Fruit fly (Drosophila melanogaster) whole organism, embryonic: ENCODE results near the gene CG16903.

Experiments
- Antp ChIP-seq: fragments of 200-800 bp; sonication (Bioruptor generic); optimal IDR thresholded peaks from 3 replicates; lab custom pipeline; 2016; ENCODE audit warnings: missing biosample characterization, missing genetic modification characterization
- Bgb ChIP-seq: fragments of 200-800 bp; sonication (Bioruptor generic); IDR thresholded peaks from 2 replicates; pipeline ENCODE4 v1.3.6; 2022; ENCODE audit warnings: missing biosample characterization, missing genetic modification characterization; ENCODE audit not compliant: partially characterized antibody
- Bteb2 ChIP-seq: fragments of 200-800 bp; sonication (Bioruptor generic); optimal IDR thresholded peaks from 2 replicates; lab custom pipeline; 2016; ENCODE audit warnings: missing biosample characterization, missing genetic modification characterization
- CG11398 ChIP-seq: fragments of 200-800 bp; sonication (Bioruptor generic); optimal IDR thresholded peaks from 2 replicates; lab custom pipeline; 2016; ENCODE audit warnings: missing biosample characterization, missing genetic modification characterization
- CG12236 ChIP-seq: fragments of 200-800 bp; sonication (Bioruptor generic); optimal IDR thresholded peaks from 2 replicates; lab custom pipeline; 2016; ENCODE audit warnings: missing biosample characterization, missing genetic modification characterization
- CG13424 ChIP-seq: fragments of 200-800 bp; sonication (Bioruptor generic); optimal IDR thresholded peaks from 2 replicates; lab custom pipeline; 2019; ENCODE audit warnings: missing biosample characterization, mild to moderate bottlenecking, missing genetic modification characterization, moderate library complexity
- CG14014 ChIP-seq: fragments of 200-800 bp; sonication (Bioruptor generic); IDR thresholded peaks from 2 replicates; pipeline ENCODE4 v1.3.6; 2022; ENCODE audit warnings: missing biosample characterization, missing genetic modification characterization
- CG14050 ChIP-seq: fragments of 200-800 bp; sonication (Bioruptor generic); IDR thresholded peaks from 3 replicates; pipeline ENCODE4 v1.3.6; 2022; ENCODE audit warnings: missing biosample characterization, missing genetic modification characterization
- CG14441 ChIP-seq: fragments of 200-800 bp; sonication (Bioruptor generic); IDR thresholded peaks from 2 replicates; pipeline ENCODE4 v1.3.6; 2022; ENCODE audit warnings: missing biosample characterization, missing genetic modification characterization
- CG15696 ChIP-seq: fragments of 200-800 bp; sonication (Bioruptor generic); optimal IDR thresholded peaks from 2 replicates; lab custom pipeline; 2019; ENCODE audit warnings: missing biosample characterization, mild to moderate bottlenecking, missing genetic modification characterization, moderate library complexity
- CG16779 ChIP-seq: fragments of 200-800 bp; sonication (Bioruptor generic); IDR thresholded peaks from 2 replicates; pipeline ENCODE4 v1.3.6; 2022; ENCODE audit warnings: missing biosample characterization, missing genetic modification characterization
- CG17829 ChIP-seq: fragments of 200-800 bp; optimal IDR thresholded peaks from 2 replicates; lab custom pipeline; 2019; ENCODE audit warnings: missing biosample characterization, mild to moderate bottlenecking, missing genetic modification characterization, moderate library complexity
- CG31365 ChIP-seq: fragments of 200-800 bp; sonication (Bioruptor generic); optimal IDR thresholded peaks from 2 replicates; lab custom pipeline; 2018; ENCODE audit warnings: missing biosample characterization, mild to moderate bottlenecking, missing genetic modification characterization
- CG3163 ChIP-seq: fragments of 200-800 bp; sonication (Bioruptor generic); optimal IDR thresholded peaks from 3 replicates; lab custom pipeline; 2016; ENCODE audit warnings: missing biosample characterization, missing genetic modification characterization
- CG32772 ChIP-seq: fragments of 200-800 bp; sonication (Bioruptor generic); IDR thresholded peaks from 2 replicates; pipeline ENCODE4 v1.3.6; 2022; ENCODE audit warnings: missing biosample characterization, missing genetic modification characterization
- CG4404 ChIP-seq: fragments of 200-800 bp; sonication (Bioruptor generic); IDR thresholded peaks from 2 replicates; pipeline ENCODE4 v1.3.6; 2022; ENCODE audit warnings: missing biosample characterization, missing genetic modification characterization
- CG4707 ChIP-seq: fragments of 200-800 bp; sonication (Bioruptor generic); optimal IDR thresholded peaks from 2 replicates; lab custom pipeline; 2018; ENCODE audit warnings: missing biosample characterization, mild to moderate bottlenecking, missing genetic modification characterization, moderate library complexity
- CG4730 ChIP-seq: fragments of 200-800 bp; sonication (Bioruptor generic); IDR thresholded peaks from 2 replicates; pipeline ENCODE4 v1.3.6; 2022; ENCODE audit warnings: missing biosample characterization, missing genetic modification characterization
- CG5953 ChIP-seq: fragments of 200-800 bp; sonication (Bioruptor generic); IDR thresholded peaks from 2 replicates; pipeline ENCODE4 v1.3.6; 2022; ENCODE audit warnings: missing biosample characterization, missing genetic modification characterization
- CG6272 ChIP-seq: fragments of 200-800 bp; sonication (Bioruptor generic); IDR thresholded peaks from 2 replicates; pipeline ENCODE4 v1.3.6; 2022; ENCODE audit warnings: missing biosample characterization, missing genetic modification characterization
- CG6813 ChIP-seq: fragments of 200-800 bp; sonication (Bioruptor generic); optimal IDR thresholded peaks from 2 replicates; lab custom pipeline; 2017; ENCODE audit warnings: missing biosample characterization, missing genetic modification characterization, mild to moderate bottlenecking, moderate library complexity, missing genetic modification reagents
- CG6854 ChIP-seq: fragments of 200-800 bp; sonication (Bioruptor generic); optimal IDR thresholded peaks from 3 replicates; lab custom pipeline; 2017; ENCODE audit warnings: missing biosample characterization, mild to moderate bottlenecking, missing genetic modification characterization
- CG7745 ChIP-seq: fragments of 200-800 bp; sonication (Bioruptor generic); optimal IDR thresholded peaks from 2 replicates; lab custom pipeline; 2018; ENCODE audit warnings: missing biosample characterization, mild to moderate bottlenecking, missing genetic modification characterization, moderate library complexity
- CG8359 ChIP-seq: fragments of 200-800 bp; sonication (Bioruptor generic); optimal IDR thresholded peaks from 2 replicates; lab custom pipeline; 2017; ENCODE audit warnings: missing biosample characterization, mild to moderate bottlenecking, missing genetic modification characterization, borderline replicate concordance
- CG9437 ChIP-seq: fragments of 200-800 bp; sonication (Bioruptor generic); optimal IDR thresholded peaks from 2 replicates; lab custom pipeline; 2018; ENCODE audit warnings: missing biosample characterization, mild to moderate bottlenecking, missing genetic modification characterization
- Hand ChIP-seq: fragments of 200-800 bp; sonication (Bioruptor generic); optimal IDR thresholded peaks from 2 replicates; lab custom pipeline; 2017; ENCODE audit warnings: mild to moderate bottlenecking, missing biosample characterization, missing genetic modification reagents, missing genetic modification characterization
- Hr51 ChIP-seq, 2 experiments: fragments of 200-800 bp; sonication (Bioruptor generic); optimal IDR thresholded peaks; 2 replicates in 1 of 2; 3 replicates in 1 of 2; lab custom pipeline; 2016 to 2018; ENCODE audit warnings: missing biosample characterization in 2 of 2, missing genetic modification characterization in 2 of 2, mild to moderate bottlenecking in 1 of 2, moderate library complexity in 1 of 2
- Jarid2 ChIP-seq: fragments of 200-800 bp; sonication (Bioruptor generic); optimal IDR thresholded peaks from 3 replicates; lab custom pipeline; 2017; ENCODE audit warnings: mild to moderate bottlenecking, missing biosample characterization, missing genetic modification reagents, missing genetic modification characterization
- Neu2 ChIP-seq: fragments of 200-800 bp; sonication (Bioruptor generic); optimal IDR thresholded peaks from 3 replicates; lab custom pipeline; 2016; ENCODE audit warnings: missing biosample characterization, missing genetic modification characterization, borderline replicate concordance
- Oaz ChIP-seq: fragments of 200-800 bp; sonication (Bioruptor generic); IDR thresholded peaks from 2 replicates; pipeline ENCODE4 v1.3.6; 2022; ENCODE audit warnings: missing biosample characterization, missing genetic modification characterization
- Opbp ChIP-seq: fragments of 200-800 bp; sonication (Bioruptor generic); IDR thresholded peaks from 3 replicates; pipeline ENCODE4 v1.3.6; 2022; ENCODE audit warnings: missing biosample characterization, missing genetic modification characterization; ENCODE audit not compliant: partially characterized antibody
- bowl ChIP-seq: fragments of 200-800 bp; sonication (Bioruptor generic); IDR thresholded peaks from 2 replicates; pipeline ENCODE4 v1.3.6; 2022; ENCODE audit warnings: missing biosample characterization, missing genetic modification characterization
- btn ChIP-seq: fragments of 200-800 bp; sonication (Bioruptor generic); optimal IDR thresholded peaks from 2 replicates; lab custom pipeline; 2016; ENCODE audit warnings: missing biosample characterization, missing genetic modification characterization
- croc ChIP-seq: fragments of 200-800 bp; sonication (Bioruptor generic); conservative IDR thresholded peaks from 3 replicates; pipeline ENCODE4 v1.3.6; 2022; ENCODE audit warnings: missing biosample characterization, missing genetic modification characterization
- en ChIP-seq: fragments of 200-800 bp; sonication (Bioruptor generic); optimal IDR thresholded peaks from 2 replicates; lab custom pipeline; 2016; ENCODE audit warnings: missing biosample characterization, missing genetic modification characterization
- esg ChIP-seq: fragments of 200-800 bp; sonication (Bioruptor generic); conservative IDR thresholded peaks from 2 replicates; pipeline ENCODE4 v1.3.6; 2022; ENCODE audit warnings: missing biosample characterization, missing genetic modification characterization
- fd3F ChIP-seq: fragments of 200-800 bp; sonication (Bioruptor generic); optimal IDR thresholded peaks from 2 replicates; lab custom pipeline; 2018; ENCODE audit warnings: missing biosample characterization, mild to moderate bottlenecking, missing genetic modification characterization, moderate library complexity
- hth ChIP-seq: fragments of >200 bp; optimal IDR thresholded peaks from 2 replicates; lab custom pipeline; 2017; ENCODE audit warnings: inconsistent platforms
- ind ChIP-seq: fragments of 200-800 bp; sonication (Bioruptor generic); optimal IDR thresholded peaks from 3 replicates; lab custom pipeline; 2016; ENCODE audit warnings: missing biosample characterization, missing genetic modification characterization
- knrl ChIP-seq: fragments of 200-800 bp; sonication (Bioruptor generic); IDR thresholded peaks from 3 replicates; pipeline ENCODE4 v1.3.6; 2022; ENCODE audit warnings: missing biosample characterization, missing genetic modification characterization; ENCODE audit not compliant: partially characterized antibody
- lov ChIP-seq, 2 experiments: fragments of 200-800 bp in 1 of 2; fragments of >200 bp in 1 of 2; sonication (Bioruptor generic) in 1 of 2; IDR thresholded peaks in 1 of 2; optimal IDR thresholded peaks in 1 of 2; 2 replicates in 1 of 2; 3 replicates in 1 of 2; pipeline versions ENCODE4 v1.3.6 to Lab custom; 2017 to 2022; ENCODE audit warnings: missing biosample characterization in 1 of 2, missing genetic modification characterization in 1 of 2
- mld ChIP-seq: fragments of 200-800 bp; sonication (Bioruptor generic); IDR thresholded peaks from 3 replicates; pipeline ENCODE4 v1.3.6; 2022; ENCODE audit warnings: missing biosample characterization, missing genetic modification characterization; ENCODE audit not compliant: partially characterized antibody
- pho ChIP-seq: fragments of 200-800 bp; sonication (Bioruptor generic); optimal IDR thresholded peaks from 2 replicates; lab custom pipeline; 2016; ENCODE audit warnings: missing biosample characterization, missing genetic modification characterization
- pzg ChIP-seq: fragments of 200-800 bp; sonication (Bioruptor generic); optimal IDR thresholded peaks from 3 replicates; lab custom pipeline; 2018; ENCODE audit warnings: missing biosample characterization, mild to moderate bottlenecking, missing genetic modification characterization, moderate library complexity
- sug ChIP-seq: fragments of 200-800 bp; optimal IDR thresholded peaks from 2 replicates; lab custom pipeline; 2019; ENCODE audit warnings: missing biosample characterization, mild to moderate bottlenecking, missing genetic modification characterization, moderate library complexity
- tin ChIP-seq: fragments of 200-800 bp; sonication (Bioruptor generic); optimal IDR thresholded peaks from 3 replicates; lab custom pipeline; 2016; ENCODE audit warnings: missing biosample characterization, missing genetic modification characterization
- toy ChIP-seq: fragments of 200-800 bp; sonication (Bioruptor generic); IDR thresholded peaks from 2 replicates; pipeline ENCODE4 v1.3.6; 2022; ENCODE audit warnings: missing biosample characterization, missing genetic modification characterization
- unpg ChIP-seq: fragments of 200-800 bp; sonication (Bioruptor generic); optimal IDR thresholded peaks from 3 replicates; lab custom pipeline; 2018; ENCODE audit warnings: missing biosample characterization, mild to moderate bottlenecking, missing genetic modification characterization, moderate library complexity

CG16903 gene

DNA sequence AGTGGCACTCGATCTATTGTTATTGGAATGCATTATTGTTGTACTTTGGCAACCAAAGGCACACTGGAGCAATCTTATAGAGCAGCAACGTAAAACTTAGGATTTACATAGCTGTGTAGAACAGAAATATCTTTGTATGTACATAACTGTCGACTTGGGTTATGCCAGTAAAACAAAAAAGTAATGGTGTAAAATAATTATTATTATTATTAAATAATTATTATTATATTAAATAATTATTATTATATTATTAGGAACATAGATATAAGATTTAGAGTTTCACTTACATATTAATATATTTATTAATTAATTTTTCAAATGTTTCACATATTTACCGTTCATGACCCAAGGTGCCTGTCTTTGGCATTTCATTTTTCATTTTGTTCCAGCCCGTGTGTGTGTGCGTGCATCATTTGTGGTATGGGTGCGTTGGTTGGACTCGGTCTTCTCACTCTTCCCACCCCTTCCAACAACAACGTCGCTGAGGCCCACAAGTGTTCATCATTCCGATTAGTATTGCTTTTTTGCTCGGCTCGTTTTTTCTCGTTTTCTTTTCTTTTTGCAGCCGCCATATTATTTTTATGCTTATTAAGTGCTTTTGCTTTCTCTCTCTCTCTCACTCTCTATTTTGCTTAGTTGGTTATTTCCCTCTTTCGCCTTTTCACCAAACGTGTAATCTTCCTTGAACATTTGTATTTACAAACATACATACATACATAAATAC is 43.9 kb upstream of the CG16903 start (continued):
- TF ChIP-seq Hand (GFP tag; lab: Kevin White, UChicago) = peak; percentile 97
- peak; percentile 86 to 98 for TF ChIP-seq Hr51 (GFP tag; optimal IDR thresholded peaks at IDR 0.05; lab: Kevin White, UChicago)
- peak; percentile 8 for TF ChIP-seq CG7745 (tag; lab: Kevin White, UChicago)
- TF ChIP-seq CG16779 (GFP tag; lab: Robert Waterston, UW) = peak; percentile 62; the same call in 1 of the 2 replicates
- TF ChIP-seq CG8359 = peak; percentile 93
- peak; percentile 96 for TF ChIP-seq CG9437 (GFP tag; lab: Kevin White, UChicago)
- peak; percentile 19 for TF ChIP-seq Bteb2 (GFP tag; lab: Kevin White, UChicago)
- peak; percentile 83 for TF ChIP-seq CG4707 (GFP tag; lab: Kevin White, UChicago)
- TF ChIP-seq Antp (GFP tag; lab: Kevin White, UChicago) = peak; percentile 90
- peak; percentile 95 for TF ChIP-seq unpg (GFP tag; lab: Kevin White, UChicago)
- peak; percentile 94 for TF ChIP-seq fd3F
- TF ChIP-seq CG14050 (GFP tag; lab: Robert Waterston, UW) = peak; percentile 85
- no peak for TF ChIP-seq mld (GFP tag; lab: Robert Waterston, UW)
- TF ChIP-seq CG3163 = no peak
- no peak for TF ChIP-seq pzg (GFP tag; lab: Kevin White, UChicago)
- TF ChIP-seq CG11398 = peak; percentile 6
- peak; percentile 42 for TF ChIP-seq CG12236 (GFP tag; lab: Kevin White, UChicago)
- peak; percentile 72 for TF ChIP-seq pho
- TF ChIP-seq Bgb (GFP tag; lab: Robert Waterston, UW) = no peak
- TF ChIP-seq CG32772 = peak; percentile 90
- peak; percentile 97 for TF ChIP-seq ind (GFP tag; lab: Kevin White, UChicago)
- peak; percentile 90 for TF ChIP-seq CG14014 (GFP tag; lab: Robert Waterston, UW)
- TF ChIP-seq CG15696 (tag; lab: Kevin White, UChicago) = peak; percentile 98
- peak; percentile 40 for TF ChIP-seq en (GFP tag; lab: Kevin White, UChicago)
- peak; percentile 67; the same call in 1 of the 2 replicates for TF ChIP-seq bowl (GFP tag; lab: Robert Waterston, UW)
- peak; percentile 85 for TF ChIP-seq CG6272 (GFP tag; lab: Robert Waterston, UW)
- peak; percentile 91 for TF ChIP-seq esg (GFP tag; lab: Robert Waterston, UW)
- TF ChIP-seq Jarid2 (GFP tag; lab: Kevin White, UChicago) = peak; percentile 83
- TF ChIP-seq knrl (GFP tag; lab: Robert Waterston, UW) = peak; percentile 44; the same call in 2 of the 3 replicates
- peak; percentile 98 for TF ChIP-seq CG6813 (GFP tag; lab: Kevin White, UChicago)
- TF ChIP-seq croc = peak; percentile 94
- TF ChIP-seq CG31365 (tag; lab: Kevin White, UChicago) = peak; percentile 61
- no peak for TF ChIP-seq Opbp (GFP tag; lab: Robert Waterston, UW)
- TF ChIP-seq CG4404 (GFP tag; lab: Robert Waterston, UW) = peak; percentile 95
- peak; percentile 72 for TF ChIP-seq Oaz (GFP tag; lab: Robert Waterston, UW)
- no peak for TF ChIP-seq Neu2
- peak; percentile 93 for TF ChIP-seq CG14441 (GFP tag; lab: Robert Waterston, UW)
- TF ChIP-seq CG5953 (GFP tag; lab: Robert Waterston, UW) = peak; percentile 81
- TF ChIP-seq CG17829 (tag; lab: Kevin White, UChicago) = peak; percentile 98
- peak; percentile 95 for TF ChIP-seq sug
- peak; percentile 98 for TF ChIP-seq CG6854
- TF ChIP-seq CG13424 = peak; percentile 99
- no peak for TF ChIP-seq lov (optimal IDR thresholded peaks at IDR 0.05; lab: Kevin White, UChicago)
- TF ChIP-seq lov (GFP tag; IDR thresholded peaks at IDR 0.05; lab: Robert Waterston, UW) = peak; percentile 75; the same call in 1 of the 3 replicates
- peak; percentile 75 for TF ChIP-seq toy (GFP tag; lab: Robert Waterston, UW)
- TF ChIP-seq tin (GFP tag; lab: Kevin White, UChicago) = peak; percentile 95
- TF ChIP-seq btn (GFP tag; lab: Kevin White, UChicago) = peak; percentile 64
- TF ChIP-seq CG4730 (GFP tag; lab: Robert Waterston, UW) = peak; percentile 83
- peak; percentile 20 for TF ChIP-seq hth (lab: Kevin White, UChicago)
